Worm (Caenorhabditis elegans): Measurements from ENCODE around the gene cpg-1.

DNA sequence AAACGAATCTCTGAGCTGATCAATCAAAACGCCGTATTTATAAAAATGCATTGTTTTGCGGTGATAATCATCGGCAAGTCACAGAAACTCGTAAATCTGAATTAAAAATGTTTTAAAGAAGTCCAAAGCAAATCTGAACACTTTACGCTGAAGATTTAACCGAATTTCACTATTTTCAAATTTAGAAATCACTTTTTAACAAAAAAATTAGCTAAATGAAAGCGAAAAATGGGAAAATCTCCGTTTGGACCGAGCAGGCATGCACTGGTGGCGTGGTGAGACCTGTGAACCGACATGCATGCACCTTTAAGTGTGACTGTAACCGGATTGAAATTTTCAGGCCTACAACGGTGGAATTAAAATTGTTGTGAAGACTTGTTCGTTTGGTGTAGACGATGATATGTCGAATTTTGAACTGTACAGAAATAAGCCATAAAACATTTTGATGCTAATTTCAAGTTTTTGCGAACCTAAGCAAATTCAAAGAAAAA lies 49.6 kb upstream of the cpg-1 start, which contains the start of gene C28A5.2:
- TF ChIP-seq nhr-237 (tag; optimal IDR thresholded peaks at IDR 0.05): no peak
- no peak for TF ChIP-seq nhr-12 (tag; optimal IDR thresholded peaks at IDR 0.05)
- TF ChIP-seq mdl-1 (tag; optimal IDR thresholded peaks at IDR 0.05): no peak
- TF ChIP-seq R02D3.7 (tag; optimal IDR thresholded peaks at IDR 0.05): no peak
- no peak for TF ChIP-seq ztf-4 (tag; optimal IDR thresholded peaks at IDR 0.05)

All from whole organism, L3 larva.